Worm (Caenorhabditis elegans) whole organism, young adult: ENCODE data around the gene acy-1.

Experiments
- D2030.7 ChIP-seq: fragments of 200-800 bp; sonication (Bioruptor generic); IDR thresholded peaks from 2 replicates; pipeline ENCODE4 v1.3.6; 2022; ENCODE audit warnings: missing genetic modification reagents, missing genetic modification characterization, missing compliant biosample characterization
- F22D6.2 ChIP-seq: sonication (generic microtip); optimal IDR thresholded peaks from 2 replicates; lab custom pipeline; 2016; ENCODE audit warnings: mild to moderate bottlenecking, missing genetic modification characterization, missing compliant biosample characterization
- dpl-1 ChIP-seq: fragments of 150-350 bp; optimal IDR thresholded peaks from 2 replicates; lab custom pipeline; 2014; ENCODE audit warnings: missing biosample characterization, missing genetic modification reagents, missing genetic modification characterization
- efl-1 ChIP-seq: fragments of 150-350 bp; optimal IDR thresholded peaks from 2 replicates; lab custom pipeline; 2014; ENCODE audit warnings: missing biosample characterization, missing genetic modification reagents, missing genetic modification characterization
- sea-2 ChIP-seq: fragments of 200-800 bp; sonication (Bioruptor generic); IDR thresholded peaks from 2 replicates; pipeline ENCODE4 v1.3.6; 2022; ENCODE audit warnings: missing genetic modification characterization, missing compliant biosample characterization
- snpc-1.1 ChIP-seq: sonication (generic microtip); optimal IDR thresholded peaks from 2 replicates; lab custom pipeline; 2017; ENCODE audit warnings: missing genetic modification characterization, mild to moderate bottlenecking, missing compliant biosample characterization, antibody characterized with exemption, moderate library complexity, missing genotype, missing genetic modification reagents; ENCODE audit not compliant: insufficient read depth
- somi-1 ChIP-seq: fragments of 200-800 bp; sonication (Bioruptor generic); optimal IDR thresholded peaks from 2 replicates; lab custom pipeline; 2018; ENCODE audit warnings: mild to moderate bottlenecking, missing genetic modification characterization, missing compliant biosample characterization
- unc-130 ChIP-seq: sonication (generic microtip); optimal IDR thresholded peaks from 2 replicates; lab custom pipeline; 2016; ENCODE audit warnings: missing genetic modification reagents, missing genetic modification characterization, missing compliant biosample characterization

DNA sequence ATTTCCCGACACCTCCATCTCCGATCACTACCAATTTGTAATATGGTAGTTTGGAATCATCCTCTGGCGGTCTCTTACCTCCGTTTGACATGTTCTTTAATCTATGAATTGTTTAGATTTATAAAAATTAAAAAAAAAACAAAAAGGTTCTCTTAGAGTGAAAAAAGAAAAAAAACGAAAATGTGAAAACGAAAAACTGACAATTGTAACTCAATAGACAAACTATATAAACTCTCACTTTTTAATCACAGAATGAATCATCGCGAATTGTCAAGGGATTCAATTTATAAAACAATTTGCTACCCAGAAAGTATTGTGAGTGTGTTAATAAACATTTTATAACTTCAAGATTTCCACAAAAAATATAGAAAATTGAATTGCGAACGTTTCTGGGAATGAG, 18.1 kb downstream of the acy-1 start, which contains the start of gene ras-2:
- TF ChIP-seq somi-1 (GFP tag; lab: Kevin White, UChicago): no peak
- no peak for TF ChIP-seq efl-1 (GFP tag; lab: Kevin White, UChicago)
- TF ChIP-seq D2030.7 (GFP tag; lab: Robert Waterston, UW): no peak
- no peak for TF ChIP-seq unc-130
- TF ChIP-seq sea-2: no peak
- TF ChIP-seq dpl-1 (GFP tag; lab: Kevin White, UChicago): no peak
- TF ChIP-seq F22D6.2 (tag; lab: Kevin White, UChicago): no peak
- no peak for TF ChIP-seq snpc-1.1
